Worm (Caenorhabditis elegans): ENCODE results near the gene K07E3.9.

The K07E3.9 gene

ce11 chrX:8086725-8087641, 21.0 kb upstream of the K07E3.9 start (continued):
- no peak for TF ChIP-seq fkh-10 (GFP tag; optimal IDR thresholded peaks at IDR 0.05)
- TF ChIP-seq ceh-82 (tag; optimal IDR thresholded peaks at IDR 0.05), result no peak
- TF ChIP-seq spr-3 (GFP tag; optimal IDR thresholded peaks at IDR 0.05), result no peak
- peak; percentile 2 for TF ChIP-seq T20F7.1 (GFP tag; optimal IDR thresholded peaks at IDR 0.05)
- TF ChIP-seq daf-12 (tag; optimal IDR thresholded peaks at IDR 0.05), result no peak
- no peak for TF ChIP-seq F44E2.7 (GFP tag; IDR thresholded peaks at IDR 0.05)
- TF ChIP-seq ama-1 (optimal IDR thresholded peaks at IDR 0.05), result no peak
- no peak for TF ChIP-seq lin-29 (GFP tag; IDR thresholded peaks at IDR 0.05)
- no peak for TF ChIP-seq daf-8 (GFP tag; IDR thresholded peaks at IDR 0.05)
- TF ChIP-seq ceh-44 (GFP tag; IDR thresholded peaks at IDR 0.05), result no peak
- no peak for TF ChIP-seq vab-7 (GFP tag; IDR thresholded peaks at IDR 0.05)
- TF ChIP-seq pqm-1 (tag; optimal IDR thresholded peaks at IDR 0.05), result no peak
- TF ChIP-seq daf-16 (GFP tag; optimal IDR thresholded peaks at IDR 0.05), result no peak
- peak; percentile 87 for TF ChIP-seq daf-16 (tag; optimal IDR thresholded peaks at IDR 0.05)
- TF ChIP-seq saeg-2 (GFP tag; IDR thresholded peaks at IDR 0.05), result no peak
- no peak for TF ChIP-seq spr-1 (tag; optimal IDR thresholded peaks at IDR 0.05)
- no peak for TF ChIP-seq nhr-25 (tag; optimal IDR thresholded peaks at IDR 0.05; ENCODE audit: borderline replicate concordance, insufficient read depth)
- TF ChIP-seq ZK546.5 (tag; optimal IDR thresholded peaks at IDR 0.05), result no peak
- TF ChIP-seq ZK337.2 (GFP tag; IDR thresholded peaks at IDR 0.05), result no peak
- TF ChIP-seq zip-2 (tag; optimal IDR thresholded peaks at IDR 0.05), result no peak
- no peak for TF ChIP-seq egl-43 (GFP tag; IDR thresholded peaks at IDR 0.05)
- TF ChIP-seq pha-4 (GFP tag; IDR thresholded peaks at IDR 0.05), result no peak
- TF ChIP-seq pha-4 (tag; optimal IDR thresholded peaks at IDR 0.05), result no peak
- no peak for TF ChIP-seq nhr-76 (tag; optimal IDR thresholded peaks at IDR 0.05)
- no peak for TF ChIP-seq lim-7 (GFP tag; IDR thresholded peaks at IDR 0.05)
- no peak for TF ChIP-seq tra-1 (GFP tag; IDR thresholded peaks at IDR 0.05)
- peak; percentile 87 for TF ChIP-seq aha-1 (tag)
- TF ChIP-seq dve-1 (tag; optimal IDR thresholded peaks at IDR 0.05; ENCODE audit: insufficient read depth), result peak; percentile 21
- TF ChIP-seq madf-9 (GFP tag; conservative IDR thresholded peaks at IDR 0.05), result no peak
- no peak for TF ChIP-seq nhr-77 (tag; optimal IDR thresholded peaks at IDR 0.05)
- TF ChIP-seq ceh-28 (tag; optimal IDR thresholded peaks at IDR 0.05), result peak; percentile 18
- TF ChIP-seq F49E8.2 (tag; optimal IDR thresholded peaks at IDR 0.05; ENCODE audit: borderline replicate concordance), result no peak
- no peak for TF ChIP-seq nhr-111 (GFP tag; optimal IDR thresholded peaks at IDR 0.05)
- no peak for TF ChIP-seq nhr-42 (GFP tag; IDR thresholded peaks at IDR 0.05)
- no peak for TF ChIP-seq rbr-2 (tag; optimal IDR thresholded peaks at IDR 0.05)
- no peak for TF ChIP-seq fos-1 (tag; optimal IDR thresholded peaks at IDR 0.05)
- TF ChIP-seq mep-1 (tag; optimal IDR thresholded peaks at IDR 0.05), result peak; percentile 45
- TF ChIP-seq duxl-1 (tag; optimal IDR thresholded peaks at IDR 0.05; ENCODE audit: poor library complexity), result no peak
- no peak for TF ChIP-seq arid-1 (GFP tag; conservative IDR thresholded peaks at IDR 0.05)
- no peak for TF ChIP-seq zag-1 (tag; optimal IDR thresholded peaks at IDR 0.05)
- no peak for TF ChIP-seq R02D3.7 (tag; optimal IDR thresholded peaks at IDR 0.05)
- TF ChIP-seq Y105C5A.15 (GFP tag; IDR thresholded peaks at IDR 0.05), result no peak
- TF ChIP-seq Y5F2A.4 (GFP tag; optimal IDR thresholded peaks at IDR 0.05), result no peak
- no peak for TF ChIP-seq nhr-237 (tag; optimal IDR thresholded peaks at IDR 0.05)
- TF ChIP-seq ceh-20 (GFP tag; IDR thresholded peaks at IDR 0.05), result 0 out of 2 replicates have a peak, but pooled peaks have one; percentile 27
- no peak for TF ChIP-seq nhr-41 (GFP tag; IDR thresholded peaks at IDR 0.05)
- TF ChIP-seq dmd-6 (GFP tag; IDR thresholded peaks at IDR 0.05), result peak; percentile 22; the same call in 1 of the 2 replicates
- no peak for TF ChIP-seq ctbp-1 (GFP tag; IDR thresholded peaks at IDR 0.05)
- TF ChIP-seq hlh-11 (tag; optimal IDR thresholded peaks at IDR 0.05), result peak; percentile 15
- TF ChIP-seq hmg-1.1 (GFP tag; IDR thresholded peaks at IDR 0.05), result no peak
- no peak for TF ChIP-seq skn-1 (tag; optimal IDR thresholded peaks at IDR 0.05)
